Fruit fly (Drosophila melanogaster) whole organism, adult: Measurements from ENCODE around the gene CG9021.

Experiments
- CG11617 ChIP-seq: fragments of 200-800 bp; sonication (Bioruptor generic); optimal IDR thresholded peaks from 2 replicates; lab custom pipeline; 2017; ENCODE audit warnings: mild to moderate bottlenecking, missing biosample characterization, missing genetic modification reagents, missing genetic modification characterization
- CG12768 ChIP-seq: fragments of 200-800 bp; sonication (Bioruptor generic); optimal IDR thresholded peaks from 2 replicates; lab custom pipeline; 2017; ENCODE audit warnings: missing biosample characterization, missing genetic modification characterization, mild to moderate bottlenecking, moderate library complexity, missing genetic modification reagents
- CG14711 ChIP-seq: fragments of 200-800 bp; sonication (Bioruptor generic); optimal IDR thresholded peaks from 2 replicates; lab custom pipeline; 2018; ENCODE audit warnings: missing biosample characterization, mild to moderate bottlenecking, missing genetic modification characterization, moderate library complexity
- CG1620 ChIP-seq: fragments of 200-800 bp; sonication (Bioruptor generic); optimal IDR thresholded peaks from 2 replicates; lab custom pipeline; 2016; ENCODE audit warnings: missing biosample characterization, missing genetic modification characterization
- CG33017 ChIP-seq: fragments of 200-800 bp; sonication (Bioruptor generic); optimal IDR thresholded peaks from 2 replicates; lab custom pipeline; 2018; ENCODE audit warnings: missing biosample characterization, mild to moderate bottlenecking, missing genetic modification characterization, moderate library complexity
- CG5204 ChIP-seq: fragments of 200-800 bp; sonication (Bioruptor generic); optimal IDR thresholded peaks from 2 replicates; lab custom pipeline; 2016; ENCODE audit warnings: missing biosample characterization, missing genetic modification characterization
- CG7045 ChIP-seq: fragments of 200-800 bp; sonication (Bioruptor generic); optimal IDR thresholded peaks from 2 replicates; lab custom pipeline; 2017; ENCODE audit warnings: missing biosample characterization, mild to moderate bottlenecking, missing genetic modification characterization
- CG7101 ChIP-seq: fragments of 200-800 bp; sonication (Bioruptor generic); optimal IDR thresholded peaks from 2 replicates; lab custom pipeline; 2018; ENCODE audit warnings: missing biosample characterization, mild to moderate bottlenecking, missing genetic modification characterization, moderate library complexity
- Clk ChIP-seq: fragments of 200-800 bp; sonication (Bioruptor generic); optimal IDR thresholded peaks from 2 replicates; lab custom pipeline; 2017; ENCODE audit warnings: missing biosample characterization, missing genetic modification characterization
- Crg-1 ChIP-seq: fragments of 200-800 bp; sonication (Bioruptor generic); optimal IDR thresholded peaks from 2 replicates; lab custom pipeline; 2016; ENCODE audit warnings: missing biosample characterization, missing genetic modification characterization
- Hr96 ChIP-seq: fragments of 200-800 bp; sonication (Bioruptor generic); optimal IDR thresholded peaks from 2 replicates; lab custom pipeline; 2016; ENCODE audit warnings: missing biosample characterization, missing genetic modification characterization
- Mnt ChIP-seq: fragments of 200-800 bp; sonication (Bioruptor generic); optimal IDR thresholded peaks from 2 replicates; lab custom pipeline; 2016; ENCODE audit warnings: missing biosample characterization, mild to moderate bottlenecking, missing genetic modification characterization
- bab1 ChIP-seq: fragments of 200-800 bp; sonication (Bioruptor generic); optimal IDR thresholded peaks from 3 replicates; lab custom pipeline; 2019; ENCODE audit warnings: missing biosample characterization, mild to moderate bottlenecking, missing genetic modification characterization, moderate library complexity
- cic ChIP-seq: fragments of 200-800 bp; sonication (Bioruptor generic); optimal IDR thresholded peaks from 2 replicates; lab custom pipeline; 2017; ENCODE audit warnings: missing biosample characterization, mild to moderate bottlenecking, missing genetic modification characterization, moderate library complexity
- cnc ChIP-seq, 2 experiments: fragments of >200 bp; optimal IDR thresholded peaks; 2 replicates each; lab custom pipeline; 2017
- kay ChIP-seq: fragments of 200-800 bp; sonication (Bioruptor generic); peaks from one replicate; lab custom pipeline; 2016; ENCODE audit warnings: missing biosample characterization, missing genetic modification characterization, borderline replicate concordance
- ovo ChIP-seq: fragments of 200-800 bp; sonication (Bioruptor generic); optimal IDR thresholded peaks from 2 replicates; lab custom pipeline; 2016; ENCODE audit warnings: missing biosample characterization, missing genetic modification characterization
- pad ChIP-seq: fragments of 200-800 bp; sonication (Bioruptor generic); optimal IDR thresholded peaks from 3 replicates; lab custom pipeline; 2017; ENCODE audit warnings: missing biosample characterization, missing genetic modification characterization, mild to moderate bottlenecking, moderate library complexity, missing genetic modification reagents
- tj ChIP-seq: fragments of 200-800 bp; sonication (Bioruptor generic); optimal IDR thresholded peaks from 3 replicates; lab custom pipeline; 2017; ENCODE audit warnings: missing biosample characterization, mild to moderate bottlenecking, missing genetic modification characterization, moderate library complexity
- toe ChIP-seq: fragments of 200-800 bp; sonication (Bioruptor generic); optimal IDR thresholded peaks from 2 replicates; lab custom pipeline; 2016; ENCODE audit warnings: missing biosample characterization, missing genetic modification characterization

Gene CG9021

dm6 chr2L:5945651-5946547, 41.4 kb upstream of the CG9021 start:
- peak; percentile 12 for TF ChIP-seq bab1 (GFP tag; lab: Kevin White, UChicago)
- TF ChIP-seq kay (GFP tag; lab: Kevin White, UChicago): peak; percentile 97
- TF ChIP-seq toe (GFP tag; lab: Kevin White, UChicago): no peak
- no peak for TF ChIP-seq CG7101 (tag; lab: Kevin White, UChicago)
- peak; percentile 33 for TF ChIP-seq Mnt (GFP tag; lab: Kevin White, UChicago)
- no peak for TF ChIP-seq CG14711
- TF ChIP-seq CG33017: no peak
- peak; percentile 61 for TF ChIP-seq cic (GFP tag; lab: Kevin White, UChicago)
- TF ChIP-seq CG7045 (GFP tag; lab: Kevin White, UChicago): no peak
- TF ChIP-seq ovo (GFP tag; lab: Kevin White, UChicago): no peak
- TF ChIP-seq tj (GFP tag; lab: Kevin White, UChicago): no peak
- no peak for TF ChIP-seq Crg-1 (GFP tag; lab: Kevin White, UChicago)
- no peak for TF ChIP-seq CG5204
- TF ChIP-seq Clk (GFP tag; lab: Kevin White, UChicago): no peak
- TF ChIP-seq Hr96 (GFP tag; lab: Kevin White, UChicago): no peak
- no peak for TF ChIP-seq CG1620
- no peak for TF ChIP-seq CG12768
- no peak for TF ChIP-seq cnc (optimal IDR thresholded peaks at IDR 0.05; lab: Kevin White, UChicago)
- no peak for TF ChIP-seq pad
- no peak for TF ChIP-seq CG11617 (GFP tag; lab: Kevin White, UChicago)

- TF ChIP-seq CG12768 (no peak), cnc (optimal IDR thresholded peaks at IDR 0.05; lab: Kevin White, UChicago) (no peak), kay (GFP tag; lab: Kevin White, UChicago) (no peak), Hr96 (GFP tag; lab: Kevin White, UChicago) (peak; percentile 58), cic (GFP tag; lab: Kevin White, UChicago) (peak; percentile 79), Clk (GFP tag; lab: Kevin White, UChicago) (no peak), CG33017 (no peak), Mnt (GFP tag; lab: Kevin White, UChicago) (peak; percentile 40), bab1 (GFP tag; lab: Kevin White, UChicago) (peak; percentile 12), tj (GFP tag; lab: Kevin White, UChicago) (no peak), CG7045 (GFP tag; lab: Kevin White, UChicago) (peak; percentile 3)
Measured at dm6 chr2L:5944305-5945282, 40.1 kb upstream of the CG9021 start.

dm6 chr2L:5943229-5944078, 39.0 kb upstream of the CG9021 start, which contains the start of the genes Sfp26Ad and Gpdh1:
Gene Sfp26Ad, minus strand, starts transcription at chr2L:5943304.
Gene Gpdh1, plus strand, starts transcription at chr2L:5943643.
- no peak for TF ChIP-seq cnc (optimal IDR thresholded peaks at IDR 0.05; lab: Kevin White, UChicago)
- TF ChIP-seq pad: peak; percentile 83
- peak; percentile 81 for TF ChIP-seq bab1 (GFP tag; lab: Kevin White, UChicago)
- TF ChIP-seq Mnt (GFP tag; lab: Kevin White, UChicago): peak; percentile 86
- TF ChIP-seq ovo (GFP tag; lab: Kevin White, UChicago): peak; percentile 73
- TF ChIP-seq Clk (GFP tag; lab: Kevin White, UChicago): peak; percentile 74
- peak; percentile 93 for TF ChIP-seq CG12768
- peak; percentile 90 for TF ChIP-seq toe (GFP tag; lab: Kevin White, UChicago)
- peak; percentile 88 for TF ChIP-seq Crg-1 (GFP tag; lab: Kevin White, UChicago)
- peak; percentile 83 for TF ChIP-seq Hr96 (GFP tag; lab: Kevin White, UChicago)
- peak; percentile 93 for TF ChIP-seq kay (GFP tag; lab: Kevin White, UChicago)
- peak; percentile 39 for TF ChIP-seq CG33017
- peak; percentile 75 for TF ChIP-seq CG7101 (tag; lab: Kevin White, UChicago)
- peak; percentile 94 for TF ChIP-seq cic (GFP tag; lab: Kevin White, UChicago)
- TF ChIP-seq tj (GFP tag; lab: Kevin White, UChicago): peak; percentile 86
- peak; percentile 64 for TF ChIP-seq CG11617 (GFP tag; lab: Kevin White, UChicago)
- TF ChIP-seq CG1620: peak; percentile 93
- TF ChIP-seq CG14711: peak; percentile 67
- TF ChIP-seq CG7045 (GFP tag; lab: Kevin White, UChicago): peak; percentile 86
- TF ChIP-seq CG5204: peak; percentile 89

- no peak for TF ChIP-seq pad
- TF ChIP-seq cnc (optimal IDR thresholded peaks at IDR 0.05; lab: Kevin White, UChicago): no peak
- no peak for TF ChIP-seq CG7045 (GFP tag; lab: Kevin White, UChicago)
- TF ChIP-seq bab1 (GFP tag; lab: Kevin White, UChicago): no peak
- no peak for TF ChIP-seq CG33017
- TF ChIP-seq ovo (GFP tag; lab: Kevin White, UChicago): no peak
- TF ChIP-seq cic (GFP tag; lab: Kevin White, UChicago): no peak
- no peak for TF ChIP-seq CG5204
- no peak for TF ChIP-seq CG14711
- no peak for TF ChIP-seq tj (GFP tag; lab: Kevin White, UChicago)
- TF ChIP-seq Hr96 (GFP tag; lab: Kevin White, UChicago): no peak
- no peak for TF ChIP-seq toe (GFP tag; lab: Kevin White, UChicago)
- TF ChIP-seq CG12768: no peak
- no peak for TF ChIP-seq CG7101 (tag; lab: Kevin White, UChicago)
- no peak for TF ChIP-seq Mnt (GFP tag; lab: Kevin White, UChicago)
- no peak for TF ChIP-seq kay (GFP tag; lab: Kevin White, UChicago)
- no peak for TF ChIP-seq CG1620
- no peak for TF ChIP-seq Clk (GFP tag; lab: Kevin White, UChicago)
- no peak for TF ChIP-seq CG11617 (GFP tag; lab: Kevin White, UChicago)
Measured at dm6 chr2L:5927363-5927762, 22.9 kb upstream of the CG9021 start.
